Fruit fly (Drosophila melanogaster) whole organism, embryonic: Measurements from ENCODE around the gene Syt1.
A peak's percentile ranks its signal among the peaks of the same experiment; 100 is the strongest.

Experiments used
- Atf3 ChIP-seq: fragments of 200-800 bp; sonication (Bioruptor generic); optimal IDR thresholded peaks from 3 replicates; lab custom pipeline; 2016; ENCODE audit warnings: missing biosample characterization, missing genetic modification characterization
- Bteb2 ChIP-seq: fragments of 200-800 bp; sonication (Bioruptor generic); optimal IDR thresholded peaks from 2 replicates; lab custom pipeline; 2016; ENCODE audit warnings: missing biosample characterization, missing genetic modification characterization
- CG10274 ChIP-seq: fragments of 200-800 bp; sonication (Bioruptor generic); optimal IDR thresholded peaks from 3 replicates; lab custom pipeline; 2017; ENCODE audit warnings: missing biosample characterization, mild to moderate bottlenecking, missing genetic modification characterization
- CG11504 ChIP-seq: fragments of 200-800 bp; sonication (Bioruptor generic); optimal IDR thresholded peaks from 3 replicates; lab custom pipeline; 2019; ENCODE audit warnings: missing biosample characterization, mild to moderate bottlenecking, missing genetic modification characterization, moderate library complexity
- CG11723 ChIP-seq: fragments of 200-800 bp; sonication (Bioruptor generic); optimal IDR thresholded peaks from 2 replicates; lab custom pipeline; 2017; ENCODE audit warnings: missing biosample characterization, mild to moderate bottlenecking, missing genetic modification characterization
- CG13296 ChIP-seq: fragments of 200-800 bp; sonication (Bioruptor generic); optimal IDR thresholded peaks from 3 replicates; lab custom pipeline; 2018; ENCODE audit warnings: missing biosample characterization, mild to moderate bottlenecking, missing genetic modification characterization
- CG14667 ChIP-seq: fragments of 200-800 bp; sonication (Bioruptor generic); IDR thresholded peaks from 2 replicates; pipeline ENCODE4 v1.3.6; 2022; ENCODE audit warnings: missing biosample characterization, missing genetic modification characterization
- CG1603 ChIP-seq: fragments of 200-800 bp; sonication (Bioruptor generic); optimal IDR thresholded peaks from 2 replicates; lab custom pipeline; 2019; ENCODE audit warnings: missing biosample characterization, mild to moderate bottlenecking, missing genetic modification characterization, moderate library complexity
- CG17186 ChIP-seq: fragments of 200-800 bp; sonication (Bioruptor generic); optimal IDR thresholded peaks from 3 replicates; lab custom pipeline; 2017; ENCODE audit warnings: missing biosample characterization, missing genetic modification reagents, missing genetic modification characterization
- CG17385 ChIP-seq: fragments of 200-800 bp; sonication (Bioruptor generic); optimal IDR thresholded peaks from 3 replicates; lab custom pipeline; 2018; ENCODE audit warnings: missing biosample characterization, mild to moderate bottlenecking, missing genetic modification characterization
- CG18011 ChIP-seq: fragments of 200-800 bp; sonication (Bioruptor generic); optimal IDR thresholded peaks from 2 replicates; lab custom pipeline; 2017; ENCODE audit warnings: missing biosample characterization, missing genetic modification characterization, mild to moderate bottlenecking, moderate library complexity, missing genotype
- CG2129 ChIP-seq: fragments of 200-800 bp; sonication (Bioruptor generic); IDR thresholded peaks from 2 replicates; pipeline ENCODE4 v1.3.6; 2022; ENCODE audit warnings: missing biosample characterization, missing genetic modification characterization; ENCODE audit not compliant: partially characterized antibody
- CG2875 ChIP-seq: fragments of 200-800 bp; sonication (Bioruptor generic); optimal IDR thresholded peaks from 2 replicates; lab custom pipeline; 2017; ENCODE audit warnings: missing biosample characterization, mild to moderate bottlenecking, missing genetic modification characterization, missing genetic modification reagents
- CG31365 ChIP-seq: fragments of 200-800 bp; sonication (Bioruptor generic); optimal IDR thresholded peaks from 2 replicates; lab custom pipeline; 2018; ENCODE audit warnings: missing biosample characterization, mild to moderate bottlenecking, missing genetic modification characterization
- CG33213 ChIP-seq: fragments of 200-800 bp; sonication (Bioruptor generic); optimal IDR thresholded peaks from 3 replicates; lab custom pipeline; 2016; ENCODE audit warnings: missing biosample characterization, missing genetic modification characterization
- CG3995 ChIP-seq: fragments of 200-800 bp; sonication (Bioruptor generic); optimal IDR thresholded peaks from 3 replicates; lab custom pipeline; 2016; ENCODE audit warnings: missing biosample characterization, missing genetic modification characterization
- CG4360 ChIP-seq: fragments of 200-800 bp; sonication (Bioruptor generic); IDR thresholded peaks from 2 replicates; pipeline ENCODE4 v1.3.6; 2022; ENCODE audit warnings: missing biosample characterization, missing genetic modification characterization
- CG4617 ChIP-seq: fragments of 200-800 bp; sonication (Bioruptor generic); optimal IDR thresholded peaks from 3 replicates; lab custom pipeline; 2016; ENCODE audit warnings: missing biosample characterization, missing genetic modification characterization, borderline replicate concordance
- CG4707 ChIP-seq: fragments of 200-800 bp; sonication (Bioruptor generic); optimal IDR thresholded peaks from 2 replicates; lab custom pipeline; 2018; ENCODE audit warnings: missing biosample characterization, mild to moderate bottlenecking, missing genetic modification characterization, moderate library complexity
- CG6683 ChIP-seq: fragments of 200-800 bp; sonication (Bioruptor generic); optimal IDR thresholded peaks from 2 replicates; lab custom pipeline; 2017; ENCODE audit warnings: missing biosample characterization, mild to moderate bottlenecking, missing genetic modification characterization, missing genetic modification reagents
- CG7357 ChIP-seq: fragments of 200-800 bp; sonication (Bioruptor generic); IDR thresholded peaks from 3 replicates; pipeline ENCODE4 v1.3.6; 2022; ENCODE audit warnings: missing biosample characterization, missing genetic modification characterization
- CG7372 ChIP-seq: fragments of 200-800 bp; sonication (Bioruptor generic); IDR thresholded peaks from 2 replicates; pipeline ENCODE4 v1.3.6; 2022; ENCODE audit warnings: missing biosample characterization, missing genetic modification characterization
- CG7786 ChIP-seq: fragments of 200-800 bp; sonication (Bioruptor generic); optimal IDR thresholded peaks from 2 replicates; lab custom pipeline; 2016; ENCODE audit warnings: missing biosample characterization, missing genetic modification characterization
- CG7839 ChIP-seq: fragments of 200-800 bp; sonication (Bioruptor generic); optimal IDR thresholded peaks from 3 replicates; lab custom pipeline; 2018; ENCODE audit warnings: missing biosample characterization, mild to moderate bottlenecking, missing genetic modification characterization, moderate library complexity
- CG8089 ChIP-seq: fragments of 200-800 bp; sonication (Bioruptor generic); optimal IDR thresholded peaks from 3 replicates; lab custom pipeline; 2016; ENCODE audit warnings: missing biosample characterization, missing genetic modification characterization
- CG9876 ChIP-seq: fragments of 200-800 bp; sonication (Bioruptor generic); optimal IDR thresholded peaks from 2 replicates; lab custom pipeline; 2016; ENCODE audit warnings: missing biosample characterization, missing genetic modification characterization
- CkIIα-i1 ChIP-seq: fragments of 200-800 bp; sonication (Bioruptor generic); IDR thresholded peaks from 2 replicates; pipeline ENCODE4 v1.3.6; 2022; ENCODE audit warnings: missing biosample characterization, missing genetic modification characterization
- Fer3 ChIP-seq: fragments of 200-800 bp; sonication (Bioruptor generic); optimal IDR thresholded peaks from 2 replicates; lab custom pipeline; 2018; ENCODE audit warnings: missing biosample characterization, mild to moderate bottlenecking, missing genetic modification characterization, moderate library complexity
- Mad ChIP-seq: fragments of 200-800 bp; sonication (Bioruptor generic); optimal IDR thresholded peaks from 2 replicates; lab custom pipeline; 2016; ENCODE audit warnings: missing biosample characterization, missing genetic modification characterization
- Oaz ChIP-seq: fragments of 200-800 bp; sonication (Bioruptor generic); IDR thresholded peaks from 2 replicates; pipeline ENCODE4 v1.3.6; 2022; ENCODE audit warnings: missing biosample characterization, missing genetic modification characterization
- Sox100B ChIP-seq: fragments of 200-800 bp; sonication (Bioruptor generic); optimal IDR thresholded peaks from 3 replicates; lab custom pipeline; 2018; ENCODE audit warnings: missing biosample characterization, mild to moderate bottlenecking, missing genetic modification characterization
- Sry-β ChIP-seq: fragments of 200-800 bp; sonication (Bioruptor generic); optimal IDR thresholded peaks from 2 replicates; lab custom pipeline; 2018; ENCODE audit warnings: missing biosample characterization, mild to moderate bottlenecking, missing genetic modification characterization, moderate library complexity
- ac ChIP-seq: fragments of 200-800 bp; sonication (Bioruptor generic); optimal IDR thresholded peaks from 3 replicates; lab custom pipeline; 2017; ENCODE audit warnings: missing biosample characterization, mild to moderate bottlenecking, missing genetic modification characterization
- az2 ChIP-seq: fragments of 200-800 bp; sonication (Bioruptor generic); optimal IDR thresholded peaks from 3 replicates; lab custom pipeline; 2016; ENCODE audit warnings: missing biosample characterization, missing genetic modification characterization
- bab2 ChIP-seq: fragments of 200-800 bp; sonication (Bioruptor generic); optimal IDR thresholded peaks from 2 replicates; lab custom pipeline; 2016; ENCODE audit warnings: missing biosample characterization, missing genetic modification characterization
- btn ChIP-seq: fragments of 200-800 bp; sonication (Bioruptor generic); optimal IDR thresholded peaks from 2 replicates; lab custom pipeline; 2016; ENCODE audit warnings: missing biosample characterization, missing genetic modification characterization
- en ChIP-seq: fragments of 200-800 bp; sonication (Bioruptor generic); optimal IDR thresholded peaks from 2 replicates; lab custom pipeline; 2016; ENCODE audit warnings: missing biosample characterization, missing genetic modification characterization
- gro ChIP-seq: fragments of 200-800 bp; sonication (Bioruptor generic); optimal IDR thresholded peaks from 2 replicates; lab custom pipeline; 2016; ENCODE audit warnings: missing biosample characterization, missing genetic modification characterization
- her ChIP-seq: fragments of 200-800 bp; sonication (Bioruptor generic); optimal IDR thresholded peaks from 2 replicates; lab custom pipeline; 2016; ENCODE audit warnings: missing biosample characterization, missing genetic modification characterization
- hkb ChIP-seq, 2 experiments: fragments of 200-800 bp in 1 of 2; fragments of >200 bp in 1 of 2; sonication (Bioruptor generic) in 1 of 2; IDR thresholded peaks in 1 of 2; optimal IDR thresholded peaks in 1 of 2; 2 replicates each; pipeline versions ENCODE4 v1.3.6 to Lab custom; 2017 to 2022; ENCODE audit warnings: missing biosample characterization in 1 of 2, missing genetic modification characterization in 1 of 2
- insv ChIP-seq, 2 experiments: fragments of 200-800 bp; sonication (Bioruptor generic); optimal IDR thresholded peaks; 3 replicates each; lab custom pipeline; 2016 to 2018; ENCODE audit warnings: missing biosample characterization in 2 of 2, missing genetic modification characterization in 2 of 2
- klu ChIP-seq: fragments of 200-800 bp; sonication (Bioruptor generic); IDR thresholded peaks from 2 replicates; pipeline ENCODE4 v1.3.6; 2022; ENCODE audit warnings: missing biosample characterization, missing genetic modification characterization
- phol ChIP-seq: fragments of 200-800 bp; sonication (Bioruptor generic); optimal IDR thresholded peaks from 3 replicates; lab custom pipeline; 2018; ENCODE audit warnings: missing biosample characterization, mild to moderate bottlenecking, missing genetic modification characterization, moderate library complexity
- ro ChIP-seq: fragments of 200-800 bp; sonication (Bioruptor generic); IDR thresholded peaks from 2 replicates; pipeline ENCODE4 v1.3.6; 2022; ENCODE audit warnings: missing biosample characterization, missing genetic modification characterization
- sc ChIP-seq, 3 experiments: fragments of >200 bp in 2 of 3; fragments of 200-800 bp in 1 of 3; sonication (Bioruptor generic) in 1 of 3; optimal IDR thresholded peaks; 2 replicates in 2 of 3; 3 replicates in 1 of 3; lab custom pipeline; 2017; ENCODE audit warnings: mild to moderate bottlenecking in 1 of 3, missing biosample characterization in 1 of 3, missing genetic modification characterization in 1 of 3, missing genetic modification reagents in 1 of 3
- sens-2 ChIP-seq: fragments of 200-800 bp; sonication (Bioruptor generic); IDR thresholded peaks from 2 replicates; pipeline ENCODE4 v1.3.6; 2022; ENCODE audit warnings: missing biosample characterization, missing genetic modification characterization
- slp2 ChIP-seq: fragments of 200-800 bp; sonication (Bioruptor generic); optimal IDR thresholded peaks from 2 replicates; lab custom pipeline; 2016; ENCODE audit warnings: missing biosample characterization, missing genetic modification characterization
- stc ChIP-seq: fragments of 200-800 bp; sonication (Bioruptor generic); IDR thresholded peaks from 2 replicates; pipeline ENCODE4 v1.3.6; 2022; ENCODE audit warnings: missing biosample characterization, missing genetic modification characterization
- tap ChIP-seq: fragments of 200-800 bp; optimal IDR thresholded peaks from 3 replicates; lab custom pipeline; 2019; ENCODE audit warnings: missing biosample characterization, mild to moderate bottlenecking, missing genetic modification characterization, moderate library complexity
- yki ChIP-seq: fragments of >200 bp; optimal IDR thresholded peaks from 3 replicates; lab custom pipeline; 2018
- zfh2 ChIP-seq: fragments of 200-800 bp; sonication (Bioruptor generic); optimal IDR thresholded peaks from 2 replicates; lab custom pipeline; 2016; ENCODE audit warnings: missing biosample characterization, missing genetic modification characterization

Gene Syt1

dm6 chr2L:2734215-2734614, 65.6 kb downstream of the Syt1 start (continued):
- TF ChIP-seq CG33213 (GFP tag; lab: Kevin White, UChicago) (no peak), btn (GFP tag; lab: Kevin White, UChicago) (no peak), Sox100B (GFP tag; lab: Kevin White, UChicago) (no peak), Sry-β (GFP tag; lab: Kevin White, UChicago) (no peak), CG1603 (tag; lab: Kevin White, UChicago) (peak; percentile 18), gro (GFP tag; lab: Kevin White, UChicago) (peak; percentile 64), insv (GFP tag; optimal IDR thresholded peaks at IDR 0.05; lab: Kevin White, UChicago) (no peak), en (GFP tag; lab: Kevin White, UChicago) (no peak), CG4617 (no peak), zfh2 (GFP tag; lab: Kevin White, UChicago) (peak; percentile 74), Bteb2 (GFP tag; lab: Kevin White, UChicago) (peak; percentile 42), yki (no peak), CG7357 (GFP tag; lab: Robert Waterston, UW) (peak; percentile 30; the same call in 1 of the 3 replicates), CG7786 (peak; percentile 42), her (GFP tag; lab: Kevin White, UChicago) (no peak), CkIIα-i1 (GFP tag; lab: Robert Waterston, UW) (no peak), Mad (GFP tag; lab: Kevin White, UChicago) (no peak), Atf3 (no peak), CG4360 (GFP tag; lab: Robert Waterston, UW) (no peak), CG2875 (GFP tag; lab: Kevin White, UChicago) (no peak), ac (GFP tag; lab: Kevin White, UChicago) (no peak), CG7839 (tag; lab: Kevin White, UChicago) (peak; percentile 68), bab2 (GFP tag; lab: Kevin White, UChicago) (peak; percentile 12), Fer3 (tag; lab: Kevin White, UChicago) (peak; percentile 55), CG4707 (GFP tag; lab: Kevin White, UChicago) (no peak), CG31365 (no peak), klu (GFP tag; lab: Robert Waterston, UW) (no peak), ro (GFP tag; lab: Robert Waterston, UW) (no peak), CG13296 (GFP tag; lab: Kevin White, UChicago) (peak; percentile 66), Oaz (no peak), tap (tag; lab: Kevin White, UChicago) (no peak), CG10274 (GFP tag; lab: Kevin White, UChicago) (no peak), az2 (no peak), CG17186 (GFP tag; lab: Kevin White, UChicago) (no peak), CG8089 (GFP tag; lab: Kevin White, UChicago) (no peak), CG11723 (GFP tag; lab: Kevin White, UChicago) (peak; percentile 16), CG18011 (GFP tag; lab: Kevin White, UChicago) (peak; percentile 11), CG3995 (GFP tag; lab: Kevin White, UChicago) (peak; percentile 16), sens-2 (GFP tag; lab: Robert Waterston, UW) (no peak), CG14667 (GFP tag; lab: Robert Waterston, UW) (no peak), CG2129 (GFP tag; lab: Robert Waterston, UW) (no peak), CG11504 (peak; percentile 65), hkb (optimal IDR thresholded peaks at IDR 0.05; lab: Kevin White, UChicago) (no peak), hkb (GFP tag; IDR thresholded peaks at IDR 0.05; lab: Robert Waterston, UW) (peak; percentile 31; the same call in 1 of the 2 replicates), slp2 (GFP tag; lab: Kevin White, UChicago) (peak; percentile 17), sc (optimal IDR thresholded peaks at IDR 0.05; lab: Kevin White, UChicago) (no peak), sc (GFP tag; optimal IDR thresholded peaks at IDR 0.05; lab: Kevin White, UChicago) (no peak), CG9876 (GFP tag; lab: Kevin White, UChicago) (no peak), CG7372 (GFP tag; lab: Robert Waterston, UW) (peak; percentile 14; the same call in 1 of the 2 replicates), stc (GFP tag; lab: Robert Waterston, UW) (no peak; the same call in 1 of the 2 replicates), phol (tag; lab: Kevin White, UChicago) (peak; percentile 28), CG6683 (no peak), CG17385 (peak; percentile 45)
